Worm (Caenorhabditis elegans) whole organism, L4 larva: ENCODE data around the gene rgs-1.

Source experiments
- F26F4.8 ChIP-seq: fragments of 200-800 bp; sonication (Bioruptor generic); conservative IDR thresholded peaks from 2 replicates; pipeline ENCODE4 v1.3.6; 2022; ENCODE audit warnings: missing genetic modification characterization, missing compliant biosample characterization
- F44E2.7 ChIP-seq: fragments of 200-800 bp; sonication (Bioruptor generic); IDR thresholded peaks from 2 replicates; pipeline ENCODE4 v2.1.2; 2022; ENCODE audit warnings: missing genetic modification characterization, missing compliant biosample characterization
- Y75B8A.6 ChIP-seq: fragments of 200-800 bp; sonication (Bioruptor generic); IDR thresholded peaks from 2 replicates; pipeline ENCODE4 v1.3.6; 2022; ENCODE audit warnings: missing genetic modification reagents, missing genetic modification characterization, missing compliant biosample characterization
- aha-1 ChIP-seq: fragments of 150-350 bp; peaks from one replicate; lab custom pipeline; 2014; ENCODE audit warnings: missing biosample characterization, missing genetic modification characterization
- arid-1 ChIP-seq: fragments of 200-800 bp; sonication (Bioruptor generic); conservative IDR thresholded peaks from 2 replicates; pipeline ENCODE4 v1.3.6; 2022; ENCODE audit warnings: missing genetic modification reagents, missing genetic modification characterization, missing compliant biosample characterization
- ceh-82 ChIP-seq: sonication (generic microtip); optimal IDR thresholded peaks from 2 replicates; lab custom pipeline; 2017; ENCODE audit warnings: missing biosample characterization, missing genetic modification characterization
- ces-1 ChIP-seq: fragments of 150-350 bp; sonication (generic microtip); optimal IDR thresholded peaks from 4 replicates; lab custom pipeline; 2014; ENCODE audit warnings: missing biosample characterization, missing genetic modification reagents, missing genetic modification characterization
- cey-2 ChIP-seq: sonication (generic microtip); optimal IDR thresholded peaks from 3 replicates; lab custom pipeline; 2017; ENCODE audit warnings: missing genetic modification characterization, mild to moderate bottlenecking, missing compliant biosample characterization, antibody characterized with exemption, borderline replicate concordance; ENCODE audit not compliant: insufficient read depth
- duxl-1 ChIP-seq: sonication (generic microtip); optimal IDR thresholded peaks from 2 replicates; lab custom pipeline; 2016; ENCODE audit warnings: mild to moderate bottlenecking, missing genetic modification characterization, moderate library complexity, missing compliant biosample characterization; ENCODE audit not compliant: poor library complexity
- dve-1 ChIP-seq: sonication (generic microtip); optimal IDR thresholded peaks from 2 replicates; lab custom pipeline; 2017; ENCODE audit warnings: antibody characterized with exemption, mild to moderate bottlenecking, missing genetic modification characterization, missing compliant biosample characterization; ENCODE audit not compliant: insufficient read depth
- gei-8 ChIP-seq: fragments of 200-800 bp; sonication (Bioruptor generic); optimal IDR thresholded peaks from 2 replicates; lab custom pipeline; 2018; ENCODE audit warnings: mild to moderate bottlenecking, missing genetic modification characterization, missing compliant biosample characterization
- hif-1 ChIP-seq, 2 experiments: sonication (generic microtip); optimal IDR thresholded peaks; 2 replicates each; lab custom pipeline; 2016 to 2017; ENCODE audit warnings: missing compliant biosample characterization in 2 of 2, missing genetic modification characterization in 2 of 2, missing genetic modification reagents in 2 of 2, missing genotype in 2 of 2, mild to moderate bottlenecking in 1 of 2
- hlh-30 ChIP-seq: sonication (generic microtip); optimal IDR thresholded peaks from 2 replicates; lab custom pipeline; 2017; ENCODE audit warnings: antibody characterized with exemption, mild to moderate bottlenecking, missing genetic modification characterization, missing compliant biosample characterization; ENCODE audit not compliant: insufficient read depth
- jun-1 ChIP-seq: fragments of 150-350 bp; optimal IDR thresholded peaks from 2 replicates; lab custom pipeline; 2014; ENCODE audit warnings: missing biosample characterization, missing genetic modification reagents, missing genetic modification characterization
- lin-13 ChIP-seq: fragments of 150-350 bp; optimal IDR thresholded peaks from 2 replicates; lab custom pipeline; 2014; ENCODE audit warnings: missing biosample characterization, missing genetic modification reagents, missing genetic modification characterization
- madf-9 ChIP-seq: fragments of 200-800 bp; sonication (Bioruptor generic); conservative IDR thresholded peaks from 2 replicates; pipeline ENCODE4 v1.3.6; 2022; ENCODE audit warnings: missing genetic modification reagents, missing genetic modification characterization, missing compliant biosample characterization
- nhr-102 ChIP-seq: sonication (generic microtip); optimal IDR thresholded peaks from 2 replicates; lab custom pipeline; 2016; ENCODE audit warnings: mild to moderate bottlenecking, missing genetic modification characterization, moderate library complexity, missing compliant biosample characterization
- nhr-237 ChIP-seq: sonication (generic microtip); optimal IDR thresholded peaks from 2 replicates; lab custom pipeline; 2017; ENCODE audit warnings: missing biosample characterization, missing genetic modification characterization
- nhr-25 ChIP-seq: sonication (generic microtip); optimal IDR thresholded peaks from 2 replicates; lab custom pipeline; 2017; ENCODE audit warnings: missing genetic modification characterization, mild to moderate bottlenecking, missing compliant biosample characterization, antibody characterized with exemption, moderate library complexity, borderline replicate concordance; ENCODE audit not compliant: insufficient read depth
- nhr-41 ChIP-seq: fragments of 200-800 bp; sonication (Bioruptor generic); IDR thresholded peaks from 2 replicates; pipeline ENCODE4 v1.3.6; 2022; ENCODE audit warnings: missing genetic modification reagents, missing genetic modification characterization, missing compliant biosample characterization
- php-3 ChIP-seq: fragments of 200-800 bp; sonication (Bioruptor generic); IDR thresholded peaks from 2 replicates; pipeline ENCODE4 v1.3.6; 2022; ENCODE audit warnings: missing genetic modification reagents, missing genetic modification characterization, missing compliant biosample characterization
- pqm-1 ChIP-seq: sonication (generic microtip); optimal IDR thresholded peaks from 2 replicates; lab custom pipeline; 2017; ENCODE audit warnings: missing biosample characterization, missing genetic modification characterization
- rbr-2 ChIP-seq: sonication (generic microtip); optimal IDR thresholded peaks from 2 replicates; lab custom pipeline; 2016; ENCODE audit warnings: missing genotype, missing genetic modification characterization, missing compliant biosample characterization
- unc-39 ChIP-seq: sonication (generic microtip); optimal IDR thresholded peaks from 2 replicates; lab custom pipeline; 2017; ENCODE audit warnings: missing biosample characterization, missing genetic modification characterization
- unc-62 ChIP-seq, 3 experiments: fragments of 150-350 bp in 1 of 3; sonication (generic microtip); optimal IDR thresholded peaks in 2 of 3; peaks in 1 of 3; 1 replicate in 1 of 3; 2 replicates in 2 of 3; lab custom pipeline; 2014 to 2017; ENCODE audit warnings: missing biosample characterization in 3 of 3, missing genetic modification characterization in 3 of 3, missing genetic modification reagents in 3 of 3, missing genotype in 1 of 3
- zag-1 ChIP-seq: fragments of 150-350 bp; optimal IDR thresholded peaks from 2 replicates; lab custom pipeline; 2014; ENCODE audit warnings: missing biosample characterization, missing genetic modification characterization
- zfp-3 ChIP-seq: fragments of 200-800 bp; sonication (Bioruptor generic); conservative IDR thresholded peaks from 2 replicates; pipeline ENCODE4 v1.3.6; 2022; ENCODE audit warnings: missing genetic modification reagents, missing genetic modification characterization, missing compliant biosample characterization

rgs-1 gene

DNA sequence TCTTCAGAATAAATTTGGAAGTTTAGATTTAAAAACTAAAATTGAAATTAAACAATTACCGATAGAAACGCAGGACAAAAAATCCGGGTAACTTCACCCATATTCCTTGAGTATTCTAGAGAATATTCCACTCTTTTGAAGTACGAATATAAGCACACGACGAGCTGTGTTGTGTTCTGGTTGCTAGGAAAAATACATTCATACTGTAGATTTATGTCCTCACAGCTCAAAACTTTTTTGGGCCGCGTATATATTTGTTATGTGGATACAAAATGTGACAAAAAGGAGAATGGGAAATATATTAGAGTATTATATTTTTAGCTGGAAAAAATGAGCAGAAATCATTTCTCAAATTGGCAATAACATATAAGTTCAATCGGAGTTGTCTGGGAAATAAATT, 16.9 kb upstream of the rgs-1 start, which contains the start of gene M04D8.5:
TSS of gene M04D8.5 (minus strand) at position 101 of the 400 bp plus-strand sequence.
- no peak for TF ChIP-seq hif-1 (tag; optimal IDR thresholded peaks at IDR 0.05; lab: Kevin White, UChicago)
- TF ChIP-seq ceh-82: no peak

DNA sequence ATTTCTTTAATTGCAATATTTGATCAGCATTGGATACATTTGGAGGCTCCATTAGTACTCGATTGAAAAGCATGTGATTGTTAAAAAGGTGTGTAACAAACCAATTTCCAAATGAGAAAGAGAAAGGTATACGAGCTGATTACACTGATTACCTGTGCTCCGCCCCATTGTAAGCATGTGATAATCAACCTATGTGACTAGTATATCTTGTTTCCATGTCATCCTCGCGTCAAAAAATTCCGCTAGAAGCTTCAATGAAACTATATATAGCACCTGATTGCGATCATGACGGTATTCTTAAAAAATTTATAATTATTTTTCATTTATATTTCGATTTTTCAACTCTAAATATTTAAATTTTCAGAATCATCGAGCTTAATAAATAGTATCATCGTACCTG, 14.2 kb upstream of the rgs-1 start, which contains the start of gene M04D8.4:
TSS of gene M04D8.4 (minus strand) at position 101 of the 400 bp plus-strand sequence.
- TF ChIP-seq duxl-1 (tag; lab: Kevin White, UChicago): no peak
- TF ChIP-seq ces-1 (GFP tag; lab: Kevin White, UChicago): no peak
- TF ChIP-seq zfp-3 (GFP tag; lab: Robert Waterston, UW): no peak
- TF ChIP-seq gei-8: no peak
- TF ChIP-seq, all 104 proteins: peak for 0

DNA sequence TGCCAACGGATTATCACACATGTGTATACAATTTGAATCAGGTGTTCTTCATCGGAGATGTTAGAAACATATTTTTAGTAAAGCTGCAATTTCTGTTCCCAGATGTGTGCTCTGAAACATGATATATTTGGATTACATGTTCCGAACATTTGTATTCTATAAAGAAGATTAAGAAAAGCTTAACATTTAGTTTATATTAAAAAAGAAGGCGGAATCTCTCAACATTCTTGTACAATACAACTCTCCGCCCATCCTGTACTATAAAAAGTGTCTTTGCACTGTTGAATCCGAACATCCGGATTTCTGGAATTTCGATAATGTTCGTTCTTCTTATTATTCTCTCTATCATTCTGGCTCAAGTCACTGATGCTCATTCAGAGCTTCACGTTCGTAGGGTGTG, 11.6 kb upstream of the rgs-1 start, which contains the start of gene ins-23:
TSS of gene ins-23 (plus strand) at position 301 of the 400 bp plus-strand sequence.
- TF ChIP-seq nhr-237: no peak
- TF ChIP-seq aha-1: peak; percentile 58
- no peak for TF ChIP-seq unc-39 (tag; lab: Kevin White, UChicago)
- TF ChIP-seq F26F4.8 (GFP tag; lab: Robert Waterston, UW): no peak
- no peak for TF ChIP-seq php-3 (GFP tag; lab: Robert Waterston, UW)

DNA sequence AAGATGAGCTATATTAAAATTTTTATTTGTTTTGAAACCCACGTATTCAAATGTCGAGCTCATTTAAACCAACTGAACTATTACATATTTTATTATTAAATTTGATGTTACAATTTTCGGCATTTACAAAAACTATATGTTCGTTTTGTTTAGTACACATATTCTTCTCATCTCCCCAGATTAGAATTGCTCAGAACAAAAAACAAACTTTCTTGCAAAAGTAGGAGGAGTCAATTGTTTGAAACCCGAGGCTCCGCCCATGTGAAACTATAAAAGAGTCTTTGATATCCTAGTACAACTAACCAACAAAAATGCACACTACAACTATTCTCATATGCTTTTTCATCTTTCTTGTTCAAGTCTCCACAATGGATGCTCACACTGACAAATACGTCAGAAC, 9.6 kb upstream of the rgs-1 start, which contains the start of gene ins-22:
TSS of gene ins-22 (plus strand) at position 301 of the 400 bp plus-strand sequence.
- TF ChIP-seq lin-13 (GFP tag; lab: Kevin White, UChicago) (no peak), arid-1 (no peak), Y75B8A.6 (no peak), madf-9 (GFP tag; lab: Robert Waterston, UW) (no peak), nhr-102 (no peak), F44E2.7 (GFP tag; lab: Robert Waterston, UW) (no peak), nhr-25 (tag; lab: Kevin White, UChicago) (no peak)

DNA sequence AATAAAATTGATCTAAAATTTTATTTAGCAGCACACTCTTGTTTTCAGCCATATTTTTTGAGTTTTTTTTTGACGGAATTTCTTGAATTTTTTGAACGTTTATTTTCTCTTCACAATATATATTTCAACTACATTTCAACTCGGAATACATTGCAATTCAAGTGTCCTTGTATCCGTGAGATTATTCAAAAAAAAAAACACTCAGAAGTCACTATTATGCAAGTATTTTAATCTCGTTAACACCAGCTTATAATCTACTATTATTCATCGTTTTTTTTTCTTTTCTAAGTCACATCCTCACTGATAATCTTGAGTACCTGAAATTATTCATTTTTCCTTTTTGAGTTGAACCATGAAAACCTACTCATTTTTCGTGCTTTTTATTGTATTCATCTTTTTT, 7.1 kb upstream of the rgs-1 start, which contains the start of gene ins-21:
TSS of gene ins-21 (plus strand) at position 301 of the 400 bp plus-strand sequence.
- TF ChIP-seq zag-1: no peak
- no peak for TF ChIP-seq jun-1 (tag; lab: Kevin White, UChicago)

DNA sequence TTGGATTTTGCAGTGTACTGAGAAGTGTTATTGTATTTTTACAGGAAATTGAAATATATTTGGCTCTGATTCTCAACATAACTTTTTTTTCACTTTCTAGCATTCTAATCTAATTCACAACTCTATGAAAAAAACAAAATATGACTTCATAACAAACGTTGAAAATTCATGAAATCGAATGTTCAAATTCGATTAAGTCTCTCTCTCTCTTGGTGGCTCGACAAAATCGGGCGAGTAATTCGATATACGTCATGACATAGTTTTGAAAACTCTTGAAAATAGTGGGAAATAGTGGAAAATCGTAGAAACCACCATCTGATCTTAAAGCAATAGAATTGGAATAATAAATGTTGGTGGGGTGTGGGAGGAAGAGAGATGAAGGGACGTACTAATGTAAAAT, 1.6 kb upstream of the rgs-1 start:
- no peak for TF ChIP-seq pqm-1

DNA sequence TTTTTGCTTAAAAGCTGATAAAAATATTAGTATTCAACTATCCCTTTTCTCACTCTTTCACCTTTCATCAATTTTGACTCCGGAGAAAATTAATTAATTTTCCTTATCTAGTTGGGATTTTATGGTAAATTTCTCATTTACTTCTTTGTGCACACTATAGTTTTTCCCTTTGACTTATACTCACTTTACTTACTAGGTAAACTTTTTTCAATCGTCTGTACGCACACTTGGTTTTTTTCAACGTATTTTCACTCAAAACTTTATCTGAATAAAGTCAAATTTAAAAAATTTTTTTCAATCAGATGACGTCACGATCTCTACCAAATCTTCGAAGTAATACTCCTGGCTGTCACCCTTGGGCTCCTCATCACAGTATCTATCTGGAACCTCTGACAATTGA, 4.2 kb downstream of the rgs-1 start, which contains the start of gene C05B5.16:
TSS of gene C05B5.16 (plus strand) at position 301 of the 400 bp plus-strand sequence.
- no peak for TF ChIP-seq dve-1 (tag; lab: Kevin White, UChicago)
- no peak for TF ChIP-seq nhr-41 (GFP tag; lab: Robert Waterston, UW)

DNA sequence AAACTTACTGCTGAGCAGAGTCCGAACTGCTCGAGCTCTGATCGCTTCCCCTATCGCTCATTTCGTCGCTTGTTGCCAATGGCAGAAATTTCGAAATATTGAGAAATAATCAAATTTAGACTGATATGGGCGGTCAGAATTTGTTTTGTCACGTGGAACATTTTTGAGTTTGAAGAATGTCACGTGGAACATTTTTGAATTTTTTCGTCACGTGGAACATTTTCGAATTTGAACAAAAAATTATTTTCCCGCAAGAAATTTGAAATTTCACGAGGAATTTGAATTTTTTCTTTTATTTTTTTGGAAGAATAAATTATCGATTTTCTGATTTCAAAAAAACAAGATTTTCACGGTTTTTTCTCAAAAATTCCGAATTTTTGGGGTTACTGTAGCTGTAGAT, 6.2 kb downstream of the rgs-1 start, which contains the start of gene fbxa-155:
TSS of gene fbxa-155 (minus strand) at position 101 of the 400 bp plus-strand sequence.
- TF ChIP-seq F44E2.7 (GFP tag; lab: Robert Waterston, UW): no peak
- TF ChIP-seq, all 104 proteins: peak for 0

DNA sequence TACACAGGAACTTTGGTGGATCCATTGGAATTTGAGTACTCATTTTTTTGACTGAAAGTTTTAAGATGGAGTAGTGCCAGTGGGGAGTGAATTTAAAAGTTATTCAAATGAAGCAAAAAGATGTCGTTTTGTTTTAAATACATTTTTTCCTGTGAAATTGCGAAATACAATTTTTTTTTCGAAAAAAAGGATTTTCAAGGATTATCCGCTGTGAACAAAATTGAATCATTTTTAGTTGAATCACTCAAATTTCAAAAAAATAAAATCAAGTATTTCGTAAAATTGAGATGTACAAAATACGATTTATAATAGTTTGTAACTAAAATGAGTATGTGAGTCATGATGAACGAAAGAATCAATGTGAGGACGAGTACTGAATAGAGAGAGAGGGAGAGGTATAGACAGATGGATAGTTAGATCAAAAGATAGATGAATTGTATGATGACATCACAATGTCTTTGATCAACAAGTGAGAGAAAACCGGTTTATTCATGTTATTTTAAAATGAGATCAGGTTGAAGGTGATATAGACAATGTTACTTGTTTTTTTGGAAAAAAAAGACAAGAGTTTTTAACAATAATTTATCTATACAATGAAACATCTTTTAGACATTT, 9.5 kb downstream of the rgs-1 start, which contains the start of gene C05B5.8:
TSS of gene C05B5.8 (minus strand) at position 51 of the 615 bp plus-strand sequence.
- peak; percentile 14 for TF ChIP-seq hlh-30 (tag; lab: Kevin White, UChicago)
- TF ChIP-seq unc-62 (GFP tag; optimal IDR thresholded peaks at IDR 0.05 in 1 of 2; lab: Kevin White, UChicago): peak in 1 of 2 experiments; percentile 79
- TF ChIP-seq unc-62 (tag; optimal IDR thresholded peaks at IDR 0.05; lab: Kevin White, UChicago): no peak
- TF ChIP-seq aha-1: peak; percentile 60
- TF ChIP-seq cey-2 (tag; lab: Kevin White, UChicago): peak; percentile 50
- no peak for TF ChIP-seq rbr-2 (tag; lab: Kevin White, UChicago)
- TF ChIP-seq arid-1: no peak
